Fruit fly (Drosophila melanogaster) whole organism, embryonic: ENCODE data around the gene CG31805.

Experiments used
- ATbp ChIP-seq: fragments of 200-800 bp; sonication (Bioruptor generic); optimal IDR thresholded peaks from 2 replicates; lab custom pipeline; 2017; ENCODE audit warnings: missing biosample characterization, mild to moderate bottlenecking, missing genetic modification characterization, missing genetic modification reagents
- B-H2 ChIP-seq: fragments of 200-800 bp; sonication (Bioruptor generic); optimal IDR thresholded peaks from 2 replicates; lab custom pipeline; 2018; ENCODE audit warnings: missing biosample characterization, mild to moderate bottlenecking, missing genetic modification characterization
- CG10366 ChIP-seq: fragments of 200-800 bp; sonication (Bioruptor generic); IDR thresholded peaks from 2 replicates; pipeline ENCODE4 v1.3.6; 2022; ENCODE audit warnings: missing biosample characterization, missing genetic modification characterization
- CG11504 ChIP-seq: fragments of 200-800 bp; sonication (Bioruptor generic); optimal IDR thresholded peaks from 3 replicates; lab custom pipeline; 2019; ENCODE audit warnings: missing biosample characterization, mild to moderate bottlenecking, missing genetic modification characterization, moderate library complexity
- CG14050 ChIP-seq: fragments of 200-800 bp; sonication (Bioruptor generic); IDR thresholded peaks from 3 replicates; pipeline ENCODE4 v1.3.6; 2022; ENCODE audit warnings: missing biosample characterization, missing genetic modification characterization
- CG15479 ChIP-seq: fragments of 200-800 bp; sonication (Bioruptor generic); optimal IDR thresholded peaks from 3 replicates; lab custom pipeline; 2019; ENCODE audit warnings: missing biosample characterization, mild to moderate bottlenecking, missing genetic modification characterization, moderate library complexity
- CG2120 ChIP-seq: fragments of 200-800 bp; sonication (Bioruptor generic); optimal IDR thresholded peaks from 3 replicates; lab custom pipeline; 2016; ENCODE audit warnings: missing biosample characterization, missing genetic modification characterization
- CG2199 ChIP-seq: fragments of 200-800 bp; sonication (Bioruptor generic); IDR thresholded peaks from 3 replicates; pipeline ENCODE4 v1.3.6; 2022; ENCODE audit warnings: missing biosample characterization, missing genetic modification characterization
- CG2889 ChIP-seq: fragments of 200-800 bp; sonication (Bioruptor generic); IDR thresholded peaks from 3 replicates; pipeline ENCODE4 v1.3.6; 2022; ENCODE audit warnings: missing biosample characterization, missing genetic modification characterization
- CG31388 ChIP-seq: fragments of 200-800 bp; sonication (Bioruptor generic); optimal IDR thresholded peaks from 2 replicates; lab custom pipeline; 2016; ENCODE audit warnings: missing biosample characterization, missing genetic modification characterization
- CG3163 ChIP-seq: fragments of 200-800 bp; sonication (Bioruptor generic); optimal IDR thresholded peaks from 3 replicates; lab custom pipeline; 2016; ENCODE audit warnings: missing biosample characterization, missing genetic modification characterization
- CG7839 ChIP-seq: fragments of 200-800 bp; sonication (Bioruptor generic); optimal IDR thresholded peaks from 3 replicates; lab custom pipeline; 2018; ENCODE audit warnings: missing biosample characterization, mild to moderate bottlenecking, missing genetic modification characterization, moderate library complexity
- CG8290 ChIP-seq, 3 experiments: fragments of 200-800 bp; sonication (Bioruptor generic); optimal IDR thresholded peaks; 2 replicates each; lab custom pipeline; 2016 to 2019; ENCODE audit warnings: missing biosample characterization in 3 of 3, missing genetic modification characterization in 3 of 3, mild to moderate bottlenecking in 2 of 3, moderate library complexity in 1 of 3
- CG8924 ChIP-seq: fragments of 200-800 bp; optimal IDR thresholded peaks from 3 replicates; lab custom pipeline; 2019; ENCODE audit warnings: missing biosample characterization, mild to moderate bottlenecking, missing genetic modification characterization, moderate library complexity
- CG9437 ChIP-seq: fragments of 200-800 bp; sonication (Bioruptor generic); optimal IDR thresholded peaks from 2 replicates; lab custom pipeline; 2018; ENCODE audit warnings: missing biosample characterization, mild to moderate bottlenecking, missing genetic modification characterization
- D ChIP-seq, 2 experiments: fragments of 200-800 bp in 1 of 2; fragments of >200 bp in 1 of 2; sonication (Bioruptor generic) in 1 of 2; optimal IDR thresholded peaks; 2 replicates in 1 of 2; 3 replicates in 1 of 2; lab custom pipeline; 2017; ENCODE audit warnings: mild to moderate bottlenecking in 1 of 2, missing biosample characterization in 1 of 2, missing genetic modification characterization in 1 of 2, missing genetic modification reagents in 1 of 2
- D19A ChIP-seq: fragments of 200-800 bp; optimal IDR thresholded peaks from 3 replicates; lab custom pipeline; 2019; ENCODE audit warnings: missing biosample characterization, mild to moderate bottlenecking, missing genetic modification characterization, moderate library complexity
- Dbx ChIP-seq: fragments of 200-800 bp; sonication (Bioruptor generic); IDR thresholded peaks from 3 replicates; pipeline ENCODE4 v1.3.6; 2022; ENCODE audit warnings: missing biosample characterization, missing genetic modification characterization
- Deaf1 ChIP-seq: fragments of 200-800 bp; optimal IDR thresholded peaks from 3 replicates; lab custom pipeline; 2019; ENCODE audit warnings: missing biosample characterization, mild to moderate bottlenecking, missing genetic modification characterization, moderate library complexity
- E2f2 ChIP-seq: fragments of 200-800 bp; sonication (Bioruptor generic); IDR thresholded peaks from 2 replicates; pipeline ENCODE4 v1.3.6; 2022; ENCODE audit warnings: missing biosample characterization, missing genetic modification characterization
- Ets65A ChIP-seq: fragments of 200-800 bp; sonication (Bioruptor generic); peaks from one replicate; lab custom pipeline; 2016; ENCODE audit warnings: missing biosample characterization, missing genetic modification characterization
- Hmx ChIP-seq: fragments of 200-800 bp; sonication (Bioruptor generic); optimal IDR thresholded peaks from 2 replicates; lab custom pipeline; 2016; ENCODE audit warnings: missing biosample characterization, missing genetic modification characterization
- Med ChIP-seq: fragments of 200-800 bp; sonication (Bioruptor generic); peaks from one replicate; lab custom pipeline; 2016; ENCODE audit warnings: missing biosample characterization, missing genetic modification characterization, mild to moderate bottlenecking, inconsistent platforms, moderate library complexity
- Side ChIP-seq: fragments of 200-800 bp; sonication (Bioruptor generic); optimal IDR thresholded peaks from 2 replicates; lab custom pipeline; 2016; ENCODE audit warnings: missing biosample characterization, missing genetic modification characterization
- ash1 ChIP-seq: fragments of 200-800 bp; sonication (Bioruptor generic); optimal IDR thresholded peaks from 2 replicates; lab custom pipeline; 2018; ENCODE audit warnings: missing biosample characterization, mild to moderate bottlenecking, missing genetic modification characterization
- cas ChIP-seq: fragments of 200-800 bp; sonication (Bioruptor generic); IDR thresholded peaks from 2 replicates; pipeline ENCODE4 v1.3.6; 2022; ENCODE audit warnings: missing biosample characterization, missing genetic modification characterization
- eve ChIP-seq, 2 experiments: fragments of >200 bp; optimal IDR thresholded peaks; 2 replicates each; lab custom pipeline; 2017; ENCODE audit warnings: missing biosample characterization in 2 of 2, missing genetic modification characterization in 2 of 2
- hkb ChIP-seq, 2 experiments: fragments of 200-800 bp in 1 of 2; fragments of >200 bp in 1 of 2; sonication (Bioruptor generic) in 1 of 2; IDR thresholded peaks in 1 of 2; optimal IDR thresholded peaks in 1 of 2; 2 replicates each; pipeline versions ENCODE4 v1.3.6 to Lab custom; 2017 to 2022; ENCODE audit warnings: missing biosample characterization in 1 of 2, missing genetic modification characterization in 1 of 2
- lab ChIP-seq: fragments of 200-800 bp; sonication (Bioruptor generic); optimal IDR thresholded peaks from 3 replicates; lab custom pipeline; 2017; ENCODE audit warnings: missing biosample characterization, missing genetic modification characterization, mild to moderate bottlenecking, moderate library complexity, missing genetic modification reagents
- nerfin-1 ChIP-seq: fragments of 200-800 bp; sonication (Bioruptor generic); optimal IDR thresholded peaks from 3 replicates; lab custom pipeline; 2019; ENCODE audit warnings: missing biosample characterization, mild to moderate bottlenecking, missing genetic modification characterization, moderate library complexity
- pan ChIP-seq, 4 experiments: fragments of >200 bp in 3 of 4; fragments of 200-800 bp in 1 of 4; sonication (Bioruptor generic) in 1 of 4; optimal IDR thresholded peaks in 3 of 4; IDR thresholded peaks in 1 of 4; 2 replicates each; pipeline versions ENCODE4 v1.3.6 to Lab custom; 2017 to 2022; ENCODE audit warnings: missing biosample characterization in 2 of 4, missing genetic modification characterization in 2 of 4, mixed read lengths in 1 of 4
- pfk ChIP-seq: fragments of 200-800 bp; sonication (Bioruptor generic); optimal IDR thresholded peaks from 2 replicates; lab custom pipeline; 2018; ENCODE audit warnings: missing biosample characterization, mild to moderate bottlenecking, missing genetic modification characterization, moderate library complexity
- ro ChIP-seq: fragments of 200-800 bp; sonication (Bioruptor generic); IDR thresholded peaks from 2 replicates; pipeline ENCODE4 v1.3.6; 2022; ENCODE audit warnings: missing biosample characterization, missing genetic modification characterization
- sna ChIP-seq: fragments of 200-800 bp; sonication (Bioruptor generic); IDR thresholded peaks from 2 replicates; pipeline ENCODE4 v1.3.6; 2022; ENCODE audit warnings: missing biosample characterization, missing genetic modification characterization; ENCODE audit not compliant: partially characterized antibody
- so ChIP-seq: fragments of 200-800 bp; sonication (Bioruptor generic); IDR thresholded peaks from 3 replicates; pipeline ENCODE4 v1.3.6; 2022; ENCODE audit warnings: missing biosample characterization, missing genetic modification characterization
- tll ChIP-seq, 2 experiments: fragments of 200-800 bp in 1 of 2; fragments of >200 bp in 1 of 2; sonication (Bioruptor generic) in 1 of 2; optimal IDR thresholded peaks; 2 replicates each; lab custom pipeline; 2017 to 2019; ENCODE audit warnings: missing biosample characterization in 2 of 2, missing genetic modification characterization in 2 of 2, mild to moderate bottlenecking in 1 of 2, moderate library complexity in 1 of 2
- twi ChIP-seq: fragments of 200-800 bp; optimal IDR thresholded peaks from 2 replicates; lab custom pipeline; 2019; ENCODE audit warnings: missing biosample characterization, mild to moderate bottlenecking, missing genetic modification characterization, moderate library complexity
- unc-4 ChIP-seq: fragments of 200-800 bp; sonication (Bioruptor generic); IDR thresholded peaks from 2 replicates; pipeline ENCODE4 v1.3.6; 2022; ENCODE audit warnings: missing biosample characterization, missing genetic modification characterization; ENCODE audit not compliant: partially characterized antibody
- usp ChIP-seq: fragments of >200 bp; optimal IDR thresholded peaks from 2 replicates; lab custom pipeline; 2017; ENCODE audit warnings: missing biosample characterization, missing genetic modification characterization
- z ChIP-seq: fragments of 200-800 bp; sonication (Bioruptor generic); IDR thresholded peaks from 3 replicates; pipeline ENCODE4 v1.3.6; 2022; ENCODE audit warnings: missing biosample characterization, missing genetic modification characterization

Gene CG31805

dm6 chr2L:16859103-16859502 lies 41.2 kb downstream of the CG31805 start:
- TF ChIP-seq cas (GFP tag; lab: Robert Waterston, UW), result no peak
- TF ChIP-seq Ets65A (GFP tag; lab: Kevin White, UChicago), result peak; percentile 78
- TF ChIP-seq nerfin-1 (tag; lab: Kevin White, UChicago), result no peak
- peak; percentile 4 for TF ChIP-seq CG15479 (GFP tag; lab: Kevin White, UChicago)
- no peak for TF ChIP-seq eve (GFP tag; optimal IDR thresholded peaks at IDR 0.05; lab: Kevin White, UChicago)
- TF ChIP-seq E2f2 (GFP tag; lab: Robert Waterston, UW), result no peak
- no peak for TF ChIP-seq ATbp (GFP tag; lab: Kevin White, UChicago)
- no peak for TF ChIP-seq CG14050 (GFP tag; lab: Robert Waterston, UW)
- TF ChIP-seq Side (GFP tag; lab: Kevin White, UChicago), result no peak
- no peak for TF ChIP-seq hkb (optimal IDR thresholded peaks at IDR 0.05; lab: Kevin White, UChicago)
- TF ChIP-seq hkb (GFP tag; IDR thresholded peaks at IDR 0.05; lab: Robert Waterston, UW), result no peak
- TF ChIP-seq D (optimal IDR thresholded peaks at IDR 0.05; lab: Kevin White, UChicago), result no peak
- no peak for TF ChIP-seq D (GFP tag; optimal IDR thresholded peaks at IDR 0.05; lab: Kevin White, UChicago)
- TF ChIP-seq CG11504 (tag; lab: Kevin White, UChicago), result no peak
- TF ChIP-seq CG7839 (tag; lab: Kevin White, UChicago), result no peak
- TF ChIP-seq Med (GFP tag; lab: Kevin White, UChicago), result peak; percentile 75
- peak in 1 of 2 experiments; percentile 51 for TF ChIP-seq tll (GFP tag; optimal IDR thresholded peaks at IDR 0.05; lab: Kevin White, UChicago)
- TF ChIP-seq Hmx (GFP tag; lab: Kevin White, UChicago), result no peak
- no peak for TF ChIP-seq ash1
- TF ChIP-seq so (GFP tag; lab: Robert Waterston, UW), result no peak
- no peak for TF ChIP-seq pan (optimal IDR thresholded peaks at IDR 0.05; lab: Kevin White, UChicago)
- TF ChIP-seq pan (GFP tag; optimal IDR thresholded peaks at IDR 0.05 in 1 of 2, IDR thresholded peaks at IDR 0.05 in 1 of 2), result no peak
- TF ChIP-seq twi, result peak; percentile 87
- peak; percentile 79 for TF ChIP-seq CG9437 (GFP tag; lab: Kevin White, UChicago)
- peak; percentile 94 for TF ChIP-seq z (GFP tag; lab: Robert Waterston, UW)
- TF ChIP-seq pfk (GFP tag; lab: Kevin White, UChicago), result no peak
- no peak for TF ChIP-seq sna (GFP tag; lab: Robert Waterston, UW)
- no peak for TF ChIP-seq CG2120 (GFP tag; lab: Kevin White, UChicago)
- peak; percentile 98 for TF ChIP-seq CG2199 (GFP tag; lab: Robert Waterston, UW)
- no peak for TF ChIP-seq D19A (tag; lab: Kevin White, UChicago)
- TF ChIP-seq CG10366 (GFP tag; lab: Robert Waterston, UW), result peak; percentile 9; the same call in 1 of the 2 replicates
- TF ChIP-seq CG2889 (GFP tag; lab: Robert Waterston, UW), result no peak
- no peak for TF ChIP-seq B-H2 (GFP tag; lab: Kevin White, UChicago)
- TF ChIP-seq lab (GFP tag; lab: Kevin White, UChicago), result no peak
- TF ChIP-seq CG8924 (tag; lab: Kevin White, UChicago), result no peak
- no peak for TF ChIP-seq unc-4 (GFP tag; lab: Robert Waterston, UW)
- TF ChIP-seq Dbx (GFP tag; lab: Robert Waterston, UW), result no peak
- no peak for TF ChIP-seq ro (GFP tag; lab: Robert Waterston, UW)
- TF ChIP-seq usp (GFP tag; lab: Kevin White, UChicago), result no peak
- peak; percentile 21 for TF ChIP-seq CG3163 (GFP tag; lab: Kevin White, UChicago)
- TF ChIP-seq Deaf1 (tag; lab: Kevin White, UChicago), result no peak
- no peak for TF ChIP-seq CG31388 (GFP tag; lab: Kevin White, UChicago)
- no peak for TF ChIP-seq CG8290 (GFP tag; optimal IDR thresholded peaks at IDR 0.05; lab: Kevin White, UChicago)
- TF ChIP-seq CG8290 (tag; optimal IDR thresholded peaks at IDR 0.05; lab: Kevin White, UChicago), result peak in 1 of 2 experiments; percentile 9
